Fruit fly (Drosophila melanogaster): ENCODE results near the gene CG42831.

Gene CG42831

dm6 chr3L:10833222-10833621 lies 18.6 kb downstream of the CG42831 start:
- no peak for TF ChIP-seq CG10543 (GFP tag; optimal IDR thresholded peaks at IDR 0.05)
- TF ChIP-seq CG30403 (GFP tag; optimal IDR thresholded peaks at IDR 0.05): no peak
- no peak for TF ChIP-seq CG2199 (GFP tag; IDR thresholded peaks at IDR 0.05)
- no peak for TF ChIP-seq sc (optimal IDR thresholded peaks at IDR 0.05)
- TF ChIP-seq sc (GFP tag; optimal IDR thresholded peaks at IDR 0.05): no peak
- TF ChIP-seq TFAM (GFP tag; optimal IDR thresholded peaks at IDR 0.05): no peak
- no peak for TF ChIP-seq vvl (GFP tag; IDR thresholded peaks at IDR 0.05)
- TF ChIP-seq eve (GFP tag; optimal IDR thresholded peaks at IDR 0.05): no peak
- no peak for TF ChIP-seq pum (GFP tag; optimal IDR thresholded peaks at IDR 0.05)
- TF ChIP-seq D19B (GFP tag; optimal IDR thresholded peaks at IDR 0.05): no peak
- TF ChIP-seq CG4404 (GFP tag; IDR thresholded peaks at IDR 0.05): no peak
- TF ChIP-seq fu2 (GFP tag; optimal IDR thresholded peaks at IDR 0.05): no peak
- no peak for TF ChIP-seq dpn (GFP tag; optimal IDR thresholded peaks at IDR 0.05)
- TF ChIP-seq CG15479 (GFP tag; optimal IDR thresholded peaks at IDR 0.05): no peak
- TF ChIP-seq ro (GFP tag; IDR thresholded peaks at IDR 0.05): no peak
- TF ChIP-seq Nf-YA (GFP tag; IDR thresholded peaks at IDR 0.05): no peak
- TF ChIP-seq CG17802 (tag; optimal IDR thresholded peaks at IDR 0.05): no peak
- no peak for TF ChIP-seq CG31388 (GFP tag; optimal IDR thresholded peaks at IDR 0.05)
- TF ChIP-seq cg (GFP tag; optimal IDR thresholded peaks at IDR 0.05): no peak
- no peak for TF ChIP-seq CG3407 (GFP tag; optimal IDR thresholded peaks at IDR 0.05)
- TF ChIP-seq phol (tag; optimal IDR thresholded peaks at IDR 0.05): peak; percentile 16
- TF ChIP-seq trem (tag; optimal IDR thresholded peaks at IDR 0.05): no peak
- TF ChIP-seq Side (GFP tag; optimal IDR thresholded peaks at IDR 0.05): no peak
- TF ChIP-seq caup (GFP tag; optimal IDR thresholded peaks at IDR 0.05; ENCODE audit: severe bottlenecking): no peak
- TF ChIP-seq NK7.1 (GFP tag; optimal IDR thresholded peaks at IDR 0.05): no peak
- TF ChIP-seq CG12219 (GFP tag; optimal IDR thresholded peaks at IDR 0.05): no peak
- TF ChIP-seq CG18476 (GFP tag; optimal IDR thresholded peaks at IDR 0.05): no peak
- peak; percentile 2 for TF ChIP-seq CG10979 (tag; optimal IDR thresholded peaks at IDR 0.05)
- no peak for TF ChIP-seq CG4617 (GFP tag; optimal IDR thresholded peaks at IDR 0.05; ENCODE audit: borderline replicate concordance)
- peak; percentile 43 for TF ChIP-seq grau (tag; optimal IDR thresholded peaks at IDR 0.05)
- TF ChIP-seq CG12744 (GFP tag; optimal IDR thresholded peaks at IDR 0.05): no peak
- no peak for TF ChIP-seq CG2116 (GFP tag; optimal IDR thresholded peaks at IDR 0.05)
- no peak for TF ChIP-seq Antp (GFP tag; optimal IDR thresholded peaks at IDR 0.05)
- TF ChIP-seq al (GFP tag; IDR thresholded peaks at IDR 0.05): no peak
- TF ChIP-seq grn (GFP tag; optimal IDR thresholded peaks at IDR 0.05): no peak
- no peak for TF ChIP-seq fd102C (GFP tag; optimal IDR thresholded peaks at IDR 0.05)
- no peak for TF ChIP-seq Gug (GFP tag; IDR thresholded peaks at IDR 0.05)
- no peak for TF ChIP-seq CG1233 (GFP tag; optimal IDR thresholded peaks at IDR 0.05)
- no peak for TF ChIP-seq Oaz (GFP tag; IDR thresholded peaks at IDR 0.05)
- no peak for TF ChIP-seq pb (GFP tag; optimal IDR thresholded peaks at IDR 0.05)
- TF ChIP-seq odd (GFP tag; optimal IDR thresholded peaks at IDR 0.05): no peak
- TF ChIP-seq YL-1 (GFP tag; optimal IDR thresholded peaks at IDR 0.05): no peak
- TF ChIP-seq run (tag; optimal IDR thresholded peaks at IDR 0.05): no peak
- TF ChIP-seq CG11504 (tag; optimal IDR thresholded peaks at IDR 0.05): peak; percentile 56
- no peak for TF ChIP-seq Fer2 (tag; optimal IDR thresholded peaks at IDR 0.05)
- no peak for TF ChIP-seq Dref (GFP tag; IDR thresholded peaks at IDR 0.05)
- TF ChIP-seq CG2678 (tag; optimal IDR thresholded peaks at IDR 0.05): peak; percentile 63
- peak; percentile 32; the same call in 1 of the 2 replicates for TF ChIP-seq CG31441 (GFP tag; IDR thresholded peaks at IDR 0.05)
- peak; percentile 37 for TF ChIP-seq CG7839 (tag; optimal IDR thresholded peaks at IDR 0.05)
- no peak for TF ChIP-seq CG16815 (GFP tag; optimal IDR thresholded peaks at IDR 0.05)
- no peak for TF ChIP-seq HLHmδ (GFP tag; optimal IDR thresholded peaks at IDR 0.05)
- no peak for TF ChIP-seq Awh (GFP tag; IDR thresholded peaks at IDR 0.05)

All from whole organism, embryonic.